Worm (Caenorhabditis elegans) whole organism, L4 larva: ENCODE results near the gene lsy-27.

Source experiments
- Y105C5A.15 ChIP-seq: fragments of 200-800 bp; sonication (Bioruptor generic); IDR thresholded peaks from 2 replicates; pipeline ENCODE4 v1.3.6; 2022; ENCODE audit warnings: missing genetic modification characterization, missing compliant biosample characterization
- attf-4 ChIP-seq: sonication (generic microtip); optimal IDR thresholded peaks from 3 replicates; lab custom pipeline; 2017; ENCODE audit warnings: missing biosample characterization, missing genetic modification characterization
- dmd-6 ChIP-seq: fragments of 200-800 bp; sonication (Bioruptor generic); IDR thresholded peaks from 2 replicates; pipeline ENCODE4 v1.3.6; 2022; ENCODE audit warnings: missing genetic modification reagents, missing genetic modification characterization, missing compliant biosample characterization
- duxl-1 ChIP-seq: sonication (generic microtip); optimal IDR thresholded peaks from 2 replicates; lab custom pipeline; 2016; ENCODE audit warnings: mild to moderate bottlenecking, missing genetic modification characterization, moderate library complexity, missing compliant biosample characterization; ENCODE audit not compliant: poor library complexity
- lin-1 ChIP-seq: fragments of 200-800 bp; sonication (Bioruptor generic); IDR thresholded peaks from 2 replicates; pipeline ENCODE4 v1.3.6; 2022; ENCODE audit warnings: missing genetic modification reagents, missing genetic modification characterization, missing compliant biosample characterization
- lin-39 ChIP-seq: fragments of 150-350 bp; optimal IDR thresholded peaks from 2 replicates; lab custom pipeline; 2014; ENCODE audit warnings: missing biosample characterization, missing genetic modification reagents, missing genetic modification characterization
- lir-3 ChIP-seq: sonication (generic microtip); optimal IDR thresholded peaks from 2 replicates; lab custom pipeline; 2016; ENCODE audit warnings: mild to moderate bottlenecking, missing genetic modification characterization, missing compliant biosample characterization
- mdt-29 ChIP-seq: fragments of 200-800 bp; sonication (Bioruptor generic); IDR thresholded peaks from 2 replicates; pipeline ENCODE4 v1.3.6; 2022; ENCODE audit warnings: missing genetic modification reagents, missing genetic modification characterization, missing compliant biosample characterization
- pha-4 ChIP-seq, 2 experiments: fragments of 150-350 bp in 1 of 2; fragments of 200-800 bp in 1 of 2; sonication (Bioruptor generic) in 1 of 2; IDR thresholded peaks in 1 of 2; optimal IDR thresholded peaks in 1 of 2; 2 replicates each; pipeline versions ENCODE4 v1.3.6 to Lab custom; 2014 to 2022; ENCODE audit warnings: missing genetic modification characterization in 2 of 2, missing genetic modification reagents in 2 of 2, missing biosample characterization in 1 of 2, missing compliant biosample characterization in 1 of 2
- spr-3 ChIP-seq: fragments of 200-800 bp; sonication (Bioruptor generic); optimal IDR thresholded peaks from 2 replicates; lab custom pipeline; 2018; ENCODE audit warnings: mild to moderate bottlenecking, missing genetic modification characterization, missing compliant biosample characterization
- zag-1 ChIP-seq: fragments of 150-350 bp; optimal IDR thresholded peaks from 2 replicates; lab custom pipeline; 2014; ENCODE audit warnings: missing biosample characterization, missing genetic modification characterization

lsy-27 gene

DNA sequence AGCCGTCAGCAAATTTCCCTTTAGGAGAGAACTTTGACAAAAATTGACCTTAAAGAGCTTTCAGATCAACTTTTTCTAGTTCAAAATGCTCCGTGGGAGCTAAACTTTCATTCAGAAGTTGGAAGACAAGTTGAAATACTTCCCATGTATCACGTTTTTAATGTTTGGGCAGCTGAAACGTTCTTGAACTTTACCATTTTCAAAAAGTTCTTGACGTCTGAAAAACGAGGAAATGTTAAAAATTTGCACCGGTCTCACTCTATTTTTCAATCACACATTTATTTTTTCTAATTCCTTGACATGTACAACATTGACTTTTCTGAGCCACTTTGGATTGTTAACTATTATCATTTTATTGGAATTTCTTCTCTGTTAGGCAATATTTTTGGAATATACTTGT lies 47.2 kb downstream of the lsy-27 start, which contains the start of gene sri-70:
TSS of gene sri-70 (plus strand) at position 301 of the 400 bp plus-strand sequence.
- TF ChIP-seq zag-1 (tag; lab: Kevin White, UChicago) = no peak
- TF ChIP-seq duxl-1 (tag; lab: Kevin White, UChicago) = no peak
- no peak for TF ChIP-seq lin-1 (GFP tag; lab: Robert Waterston, UW)
- no peak for TF ChIP-seq spr-3
- TF ChIP-seq pha-4 (GFP tag; IDR thresholded peaks at IDR 0.05; lab: Robert Waterston, UW) = no peak
- TF ChIP-seq pha-4 (tag; optimal IDR thresholded peaks at IDR 0.05; lab: Kevin White, UChicago) = no peak
- TF ChIP-seq dmd-6 (GFP tag; lab: Robert Waterston, UW) = no peak
- TF ChIP-seq lir-3 = no peak

DNA sequence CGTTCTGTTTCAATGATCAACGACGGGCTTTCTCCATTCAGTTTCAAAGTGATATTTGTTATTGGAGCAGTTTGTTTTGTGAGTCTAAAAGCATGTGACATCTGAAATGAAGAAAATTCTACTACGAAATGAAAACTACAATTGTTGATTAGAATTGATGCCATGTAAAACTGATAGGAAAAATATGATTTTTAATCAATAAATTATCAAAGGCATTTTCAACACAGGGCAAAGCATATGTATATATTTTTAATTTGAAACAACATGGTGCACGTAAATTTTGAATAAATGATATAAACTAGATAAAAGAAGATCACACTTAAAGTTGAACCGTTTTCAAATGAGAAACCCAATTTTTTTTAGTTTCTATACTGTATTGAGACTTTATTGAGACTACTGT lies 48.6 kb downstream of the lsy-27 start, which contains the start of gene K10G4.5:
TSS of gene K10G4.5 (minus strand) at position 101 of the 400 bp plus-strand sequence.
- no peak for TF ChIP-seq lin-39
- TF ChIP-seq Y105C5A.15 = no peak
- no peak for TF ChIP-seq mdt-29 (GFP tag; lab: Robert Waterston, UW)
- TF ChIP-seq attf-4 = no peak
